Fruit fly (Drosophila melanogaster): Measurements from ENCODE around the gene vkg.

DNA sequence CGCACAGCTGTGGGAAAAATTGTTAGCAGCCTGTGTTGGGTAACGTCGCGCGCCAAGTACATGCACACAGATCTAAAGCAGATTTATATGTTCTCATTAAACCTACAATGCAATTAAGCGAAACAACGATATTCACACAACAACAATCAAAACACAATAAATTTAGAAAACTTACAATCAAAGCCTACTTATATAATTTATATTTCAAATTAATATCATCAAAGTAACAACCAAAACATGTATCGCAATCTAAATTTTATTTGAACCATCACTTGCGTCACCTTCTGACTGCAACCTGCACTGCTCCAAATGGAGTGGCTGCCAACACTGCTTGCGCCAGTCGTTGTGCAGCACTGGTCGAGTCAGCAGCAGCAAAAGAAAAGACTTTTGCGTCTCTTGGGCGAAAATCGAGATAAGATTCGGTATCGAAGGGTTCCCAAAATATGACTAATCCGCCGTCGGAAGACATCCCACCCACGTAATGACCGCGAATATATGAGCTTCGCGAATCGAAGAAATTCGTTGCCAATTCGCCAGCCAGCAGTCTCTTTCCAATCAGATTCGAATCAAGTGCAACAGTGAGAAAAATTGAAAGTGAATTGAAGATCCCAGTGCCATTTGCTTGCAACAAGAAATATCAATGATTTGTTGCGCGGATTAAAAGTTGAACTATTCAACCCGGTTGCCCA lies 46.6 kb downstream of the vkg start, which contains the start of the genes CG8892 and CG34126:
- TF ChIP-seq spab (GFP tag; optimal IDR thresholded peaks at IDR 0.05) = peak; percentile 91
- peak; percentile 92 for TF ChIP-seq Ets96B (tag; optimal IDR thresholded peaks at IDR 0.05)
- peak; percentile 94 for TF ChIP-seq Gug (GFP tag; IDR thresholded peaks at IDR 0.05)
- TF ChIP-seq CG34406 (GFP tag; optimal IDR thresholded peaks at IDR 0.05) = peak; percentile 94
- TF ChIP-seq pdm3 (GFP tag; optimal IDR thresholded peaks at IDR 0.05) = peak; percentile 98
- peak; percentile 96 for TF ChIP-seq CG8319 (GFP tag; optimal IDR thresholded peaks at IDR 0.05)
- TF ChIP-seq CG6854 (GFP tag; optimal IDR thresholded peaks at IDR 0.05) = peak; percentile 88
- TF ChIP-seq CG10669 (GFP tag; optimal IDR thresholded peaks at IDR 0.05) = peak; percentile 95
- TF ChIP-seq Hr39 (GFP tag; optimal IDR thresholded peaks at IDR 0.05) = peak; percentile 98
- peak; percentile 99 for TF ChIP-seq OdsH (GFP tag; optimal IDR thresholded peaks at IDR 0.05)
- peak; percentile 96 for TF ChIP-seq Smox (GFP tag; optimal IDR thresholded peaks at IDR 0.05)
- TF ChIP-seq CG9139 (GFP tag; optimal IDR thresholded peaks at IDR 0.05) = peak; percentile 80
- TF ChIP-seq fd59A (GFP tag; optimal IDR thresholded peaks at IDR 0.05) = peak; percentile 96

Measured in whole organism, prepupa.